Worm (Caenorhabditis elegans): ENCODE measurements around the gene T11F9.1.

ce11 chrV:11508773-11509172, 49.4 kb downstream of the T11F9.1 start, which contains the start of gene ttll-5:
- no peak for TF ChIP-seq F16B12.6 (tag; optimal IDR thresholded peaks at IDR 0.05)
- TF ChIP-seq blmp-1 (tag; optimal IDR thresholded peaks at IDR 0.05) = peak; percentile 62
- no peak for TF ChIP-seq aly-2 (tag; optimal IDR thresholded peaks at IDR 0.05)
- no peak for TF ChIP-seq ztf-11 (tag; optimal IDR thresholded peaks at IDR 0.05)
- no peak for TF ChIP-seq nhr-12 (tag; optimal IDR thresholded peaks at IDR 0.05)
- TF ChIP-seq dpl-1 (GFP tag; optimal IDR thresholded peaks at IDR 0.05) = no peak

Measured in whole organism, L1 larva.